Worm (Caenorhabditis elegans) whole organism, L4 larva: ENCODE data around the gene C36E6.8.
A peak's percentile ranks its signal among the peaks of the same experiment; 100 is the strongest.

ENCODE experiments used
- hif-1 ChIP-seq, 2 experiments: sonication (generic microtip); optimal IDR thresholded peaks; 2 replicates each; lab custom pipeline; 2016 to 2017; ENCODE audit warnings: missing compliant biosample characterization in 2 of 2, missing genetic modification characterization in 2 of 2, missing genetic modification reagents in 2 of 2, missing genotype in 2 of 2, mild to moderate bottlenecking in 1 of 2
- nhr-77 ChIP-seq: fragments of 150-350 bp; optimal IDR thresholded peaks from 2 replicates; lab custom pipeline; 2014; ENCODE audit warnings: missing biosample characterization, missing genetic modification characterization
- unc-62 ChIP-seq, 3 experiments: fragments of 150-350 bp in 1 of 3; sonication (generic microtip); optimal IDR thresholded peaks in 2 of 3; peaks in 1 of 3; 1 replicate in 1 of 3; 2 replicates in 2 of 3; lab custom pipeline; 2014 to 2017; ENCODE audit warnings: missing biosample characterization in 3 of 3, missing genetic modification characterization in 3 of 3, missing genetic modification reagents in 3 of 3, missing genotype in 1 of 3
- zip-2 ChIP-seq: fragments of 150-350 bp; optimal IDR thresholded peaks from 2 replicates; lab custom pipeline; 2014; ENCODE audit warnings: missing biosample characterization, missing genetic modification characterization

DNA sequence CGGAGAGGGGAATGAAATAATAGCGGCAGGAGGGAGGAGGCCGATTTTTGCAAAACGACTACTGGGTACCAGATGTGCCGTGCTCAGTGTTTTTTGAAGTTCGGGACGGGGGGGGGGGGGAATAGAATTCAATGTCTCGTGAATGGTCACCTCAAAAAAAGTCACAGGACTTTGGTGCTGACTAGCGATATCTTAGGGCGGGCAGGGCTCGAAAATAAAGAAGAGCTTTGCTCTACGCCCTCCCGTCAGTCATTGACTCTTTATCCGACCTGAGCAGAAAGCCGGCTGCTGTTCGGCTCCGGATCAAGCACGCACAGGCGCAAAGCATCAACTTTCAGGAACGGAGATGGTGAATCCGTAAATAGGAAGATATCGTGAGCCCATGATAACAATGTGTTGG lies 48.0 kb upstream of the C36E6.8 start:
- TF ChIP-seq nhr-77 (tag; lab: Kevin White, UChicago) (no peak), unc-62 (GFP tag; optimal IDR thresholded peaks at IDR 0.05 in 1 of 2; lab: Kevin White, UChicago) (peak in 1 of 2 experiments; percentile 96), unc-62 (tag; optimal IDR thresholded peaks at IDR 0.05; lab: Kevin White, UChicago) (no peak), zip-2 (tag; lab: Kevin White, UChicago) (no peak), hif-1 (tag; optimal IDR thresholded peaks at IDR 0.05; lab: Kevin White, UChicago) (no peak)
